Worm (Caenorhabditis elegans): ENCODE results near the gene dis-3.

The dis-3 gene

ce11 chrIV:10096881-10097280 lies at the start of gene dis-3:
TSS of gene dis-3 (plus strand) at chrIV:10097202.
- TF ChIP-seq F13H6.1 (tag; optimal IDR thresholded peaks at IDR 0.05) (no peak), ttx-3 (tag; optimal IDR thresholded peaks at IDR 0.05) (no peak), pax-1 (tag; optimal IDR thresholded peaks at IDR 0.05) (no peak), odd-2 (tag; optimal IDR thresholded peaks at IDR 0.05) (no peak), ceh-9 (tag; optimal IDR thresholded peaks at IDR 0.05) (no peak), che-1 (tag; optimal IDR thresholded peaks at IDR 0.05) (no peak), fkh-10 (GFP tag; optimal IDR thresholded peaks at IDR 0.05) (no peak), ceh-24 (tag; optimal IDR thresholded peaks at IDR 0.05) (no peak), pqm-1 (tag; optimal IDR thresholded peaks at IDR 0.05) (no peak)

ce11 chrIV:10048268-10048667 lies 48.7 kb upstream of the dis-3 start:
- no peak for TF ChIP-seq zip-5 (tag; optimal IDR thresholded peaks at IDR 0.05)
- TF ChIP-seq elt-2 (tag; optimal IDR thresholded peaks at IDR 0.05), result no peak
- no peak for TF ChIP-seq ceh-18 (tag; optimal IDR thresholded peaks at IDR 0.05)
- no peak for TF ChIP-seq ztf-16 (tag; optimal IDR thresholded peaks at IDR 0.05)
- TF ChIP-seq hlh-15 (tag; optimal IDR thresholded peaks at IDR 0.05), result no peak
- TF ChIP-seq npax-4 (tag; optimal IDR thresholded peaks at IDR 0.05), result no peak
- no peak for TF ChIP-seq che-1 (tag; optimal IDR thresholded peaks at IDR 0.05)
- TF ChIP-seq F13H6.1 (tag; optimal IDR thresholded peaks at IDR 0.05), result no peak
- TF ChIP-seq unc-86 (tag; optimal IDR thresholded peaks at IDR 0.05), result no peak
- TF ChIP-seq T23F11.4 (GFP tag; optimal IDR thresholded peaks at IDR 0.05), result no peak
- TF ChIP-seq K09A11.1 (tag; optimal IDR thresholded peaks at IDR 0.05; ENCODE audit: insufficient read depth), result no peak
- TF ChIP-seq tbx-2 (tag; optimal IDR thresholded peaks at IDR 0.05), result no peak
- TF ChIP-seq pat-9 (tag; optimal IDR thresholded peaks at IDR 0.05), result no peak

- no peak for TF ChIP-seq ceh-22 (tag; optimal IDR thresholded peaks at IDR 0.05)
- no peak for TF ChIP-seq T23F11.4 (GFP tag; optimal IDR thresholded peaks at IDR 0.05)
- no peak for TF ChIP-seq rnt-1 (tag; optimal IDR thresholded peaks at IDR 0.05)
- TF ChIP-seq tbx-7 (tag; optimal IDR thresholded peaks at IDR 0.05), result no peak
- TF ChIP-seq unc-42 (tag; optimal IDR thresholded peaks at IDR 0.05), result no peak
- TF ChIP-seq hlh-30 (tag; optimal IDR thresholded peaks at IDR 0.05; ENCODE audit: insufficient read depth), result no peak
Observed at ce11 chrIV:10051088-10051487, 45.9 kb upstream of the dis-3 start, which contains the start of gene T04B2.8. TSS of gene T04B2.8 (minus strand) at chrIV:10051188.

- TF ChIP-seq elt-4 (tag; optimal IDR thresholded peaks at IDR 0.05) (no peak), fkh-10 (GFP tag; optimal IDR thresholded peaks at IDR 0.05) (no peak), ztf-16 (tag; optimal IDR thresholded peaks at IDR 0.05) (no peak), nhr-11 (tag; optimal IDR thresholded peaks at IDR 0.05) (no peak), npax-4 (tag; optimal IDR thresholded peaks at IDR 0.05) (no peak), nfya-1 (tag; optimal IDR thresholded peaks at IDR 0.05) (no peak), fkh-6 (tag; optimal IDR thresholded peaks at IDR 0.05) (no peak), F13H6.1 (tag; optimal IDR thresholded peaks at IDR 0.05) (no peak), ceh-31 (tag; optimal IDR thresholded peaks at IDR 0.05) (no peak), ets-4 (tag; optimal IDR thresholded peaks at IDR 0.05) (no peak), hlh-13 (GFP tag; optimal IDR thresholded peaks at IDR 0.05) (no peak), tbx-2 (tag; optimal IDR thresholded peaks at IDR 0.05) (no peak), sox-2 (GFP tag; IDR thresholded peaks at IDR 0.05) (no peak), unc-55 (GFP tag; optimal IDR thresholded peaks at IDR 0.05) (no peak)
Observed at ce11 chrIV:10053550-10053949, 43.5 kb upstream of the dis-3 start, which contains the start of gene srv-12. TSS of gene srv-12 (minus strand) at chrIV:10053650.

ce11 chrIV:10056138-10056537 lies 40.9 kb upstream of the dis-3 start, which contains the start of gene T04B2.7:
TSS of gene T04B2.7 (minus strand) at chrIV:10056238.
- TF ChIP-seq K02D7.2 (tag; optimal IDR thresholded peaks at IDR 0.05), result no peak
- no peak for TF ChIP-seq ceh-19 (GFP tag; optimal IDR thresholded peaks at IDR 0.05)
- TF ChIP-seq madf-2 (tag; optimal IDR thresholded peaks at IDR 0.05), result no peak
- no peak for TF ChIP-seq lin-11 (tag; optimal IDR thresholded peaks at IDR 0.05)
- TF ChIP-seq pag-3 (tag; optimal IDR thresholded peaks at IDR 0.05; ENCODE audit: borderline replicate concordance), result no peak
- TF ChIP-seq dmd-4 (tag; optimal IDR thresholded peaks at IDR 0.05; ENCODE audit: borderline replicate concordance), result no peak
- no peak for TF ChIP-seq ahr-1 (tag; optimal IDR thresholded peaks at IDR 0.05)
- TF ChIP-seq ceh-34 (tag; optimal IDR thresholded peaks at IDR 0.05), result no peak
- TF ChIP-seq unc-86 (tag; optimal IDR thresholded peaks at IDR 0.05), result no peak
- TF ChIP-seq zip-5 (tag; optimal IDR thresholded peaks at IDR 0.05), result no peak
- TF ChIP-seq C38D4.7 (GFP tag; optimal IDR thresholded peaks at IDR 0.05), result no peak
- TF ChIP-seq Y22D7AL.16 (tag; optimal IDR thresholded peaks at IDR 0.05), result no peak
- TF ChIP-seq pat-9 (tag; optimal IDR thresholded peaks at IDR 0.05), result no peak
- TF ChIP-seq C08G9.2 (tag; optimal IDR thresholded peaks at IDR 0.05), result no peak

Data from whole organism, late embryonic.